Worm (Caenorhabditis elegans) whole organism, mixed stage, embryonic: ENCODE results near the gene citk-1.

Experiments
- M03D4.4 ChIP-seq: sonication (generic microtip); optimal IDR thresholded peaks from 2 replicates; lab custom pipeline; 2017; ENCODE audit warnings: mild to moderate bottlenecking, missing genetic modification characterization, missing compliant biosample characterization
- blmp-1 ChIP-seq: fragments of 150-350 bp; optimal IDR thresholded peaks from 2 replicates; lab custom pipeline; 2014; ENCODE audit warnings: missing biosample characterization, missing genetic modification characterization
- ces-1 ChIP-seq: fragments of 150-350 bp; optimal IDR thresholded peaks from 2 replicates; lab custom pipeline; 2014; ENCODE audit warnings: missing biosample characterization, missing genetic modification reagents, missing genetic modification characterization
- cnd-1 ChIP-seq: fragments of 200-800 bp; sonication (Bioruptor generic); optimal IDR thresholded peaks from 2 replicates; lab custom pipeline; 2018; ENCODE audit warnings: mild to moderate bottlenecking, missing genetic modification characterization, missing compliant biosample characterization
- elt-1 ChIP-seq: sonication (generic microtip); optimal IDR thresholded peaks from 2 replicates; lab custom pipeline; 2017; ENCODE audit warnings: missing genetic modification characterization, mild to moderate bottlenecking, missing compliant biosample characterization, antibody characterized with exemption, moderate library complexity, borderline replicate concordance; ENCODE audit not compliant: insufficient read depth
- flh-1 ChIP-seq: fragments of 200-800 bp; sonication (Bioruptor generic); optimal IDR thresholded peaks from 2 replicates; lab custom pipeline; 2018; ENCODE audit warnings: mild to moderate bottlenecking, missing genetic modification characterization, moderate library complexity, missing compliant biosample characterization
- ham-2 ChIP-seq: fragments of 200-800 bp; sonication (Bioruptor generic); optimal IDR thresholded peaks from 2 replicates; lab custom pipeline; 2018; ENCODE audit warnings: mild to moderate bottlenecking, missing genetic modification characterization, missing compliant biosample characterization
- nhr-12 ChIP-seq: fragments of 150-350 bp; optimal IDR thresholded peaks from 2 replicates; lab custom pipeline; 2014; ENCODE audit warnings: missing biosample characterization, missing genetic modification characterization
- nhr-237 ChIP-seq: fragments of 150-350 bp; optimal IDR thresholded peaks from 2 replicates; lab custom pipeline; 2014; ENCODE audit warnings: missing biosample characterization, missing genetic modification characterization
- snpc-4 ChIP-seq: fragments of 150-350 bp; optimal IDR thresholded peaks from 2 replicates; lab custom pipeline; 2014; ENCODE audit warnings: missing biosample characterization, missing genetic modification characterization
- unc-62 ChIP-seq: fragments of 150-350 bp; optimal IDR thresholded peaks from 2 replicates; lab custom pipeline; 2014; ENCODE audit warnings: missing biosample characterization, missing genetic modification reagents, missing genetic modification characterization
- zip-8 ChIP-seq: fragments of 150-350 bp; optimal IDR thresholded peaks from 2 replicates; lab custom pipeline; 2014; ENCODE audit warnings: missing biosample characterization, missing genetic modification characterization
- ztf-11 ChIP-seq: fragments of 150-350 bp; optimal IDR thresholded peaks from 2 replicates; lab custom pipeline; 2014; ENCODE audit warnings: missing biosample characterization, missing genetic modification characterization

DNA sequence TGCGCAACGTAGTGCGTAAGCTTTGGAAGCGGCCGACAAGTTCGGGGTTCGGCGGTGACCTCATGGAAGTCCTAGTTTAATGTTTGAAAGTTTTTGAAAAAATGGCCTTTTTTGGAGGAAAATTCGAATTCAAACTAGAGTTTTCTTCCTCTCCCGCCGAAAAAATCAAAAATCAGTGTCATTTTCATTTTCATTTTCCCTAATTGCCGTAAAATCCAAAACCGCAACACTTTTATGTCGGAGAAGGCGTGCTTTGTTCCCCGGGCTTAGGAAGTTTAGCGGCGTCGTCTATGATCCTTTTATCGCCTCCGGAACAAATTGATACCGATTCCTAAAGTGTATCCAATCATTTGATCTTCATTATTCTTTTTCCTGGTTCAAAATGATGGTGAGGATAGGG is 16.2 kb downstream of the citk-1 start, which contains the start of gene mltn-5:
- TF ChIP-seq unc-62 (GFP tag; lab: Kevin White, UChicago) (no peak), ham-2 (GFP tag; lab: Kevin White, UChicago) (no peak), nhr-12 (tag; lab: Kevin White, UChicago) (no peak), cnd-1 (tag; lab: Kevin White, UChicago) (no peak), ztf-11 (tag; lab: Kevin White, UChicago) (no peak), blmp-1 (tag; lab: Kevin White, UChicago) (no peak), nhr-237 (no peak), M03D4.4 (tag; lab: Kevin White, UChicago) (no peak), elt-1 (tag; lab: Kevin White, UChicago) (no peak), snpc-4 (tag; lab: Kevin White, UChicago) (no peak), ces-1 (no peak), zip-8 (tag; lab: Kevin White, UChicago) (no peak), flh-1 (no peak)
